Worm (Caenorhabditis elegans) whole organism, L4 larva: ENCODE measurements around the gene Y39A3B.7.

Experiments
- F10B5.3 ChIP-seq: sonication (generic microtip); optimal IDR thresholded peaks from 2 replicates; lab custom pipeline; 2016; ENCODE audit warnings: mild to moderate bottlenecking, missing genetic modification characterization, missing compliant biosample characterization
- F37D6.2 ChIP-seq: sonication (generic microtip); optimal IDR thresholded peaks from 2 replicates; lab custom pipeline; 2016; ENCODE audit warnings: mild to moderate bottlenecking, missing genetic modification characterization, missing compliant biosample characterization
- Y105C5A.15 ChIP-seq: fragments of 200-800 bp; sonication (Bioruptor generic); IDR thresholded peaks from 2 replicates; pipeline ENCODE4 v1.3.6; 2022; ENCODE audit warnings: missing genetic modification characterization, missing compliant biosample characterization
- Y5F2A.4 ChIP-seq: fragments of 200-800 bp; sonication (Bioruptor generic); optimal IDR thresholded peaks from 2 replicates; lab custom pipeline; 2018; ENCODE audit warnings: mild to moderate bottlenecking, missing genetic modification characterization, missing compliant biosample characterization
- ZK337.2 ChIP-seq: fragments of 200-800 bp; sonication (Bioruptor generic); IDR thresholded peaks from 2 replicates; pipeline ENCODE4 v1.3.6; 2022; ENCODE audit warnings: missing genetic modification reagents, missing genetic modification characterization, missing compliant biosample characterization
- aly-2 ChIP-seq: sonication (generic microtip); optimal IDR thresholded peaks from 2 replicates; lab custom pipeline; 2018; ENCODE audit warnings: missing biosample characterization, missing genetic modification characterization
- arid-1 ChIP-seq: fragments of 200-800 bp; sonication (Bioruptor generic); conservative IDR thresholded peaks from 2 replicates; pipeline ENCODE4 v1.3.6; 2022; ENCODE audit warnings: missing genetic modification reagents, missing genetic modification characterization, missing compliant biosample characterization
- attf-4 ChIP-seq: sonication (generic microtip); optimal IDR thresholded peaks from 3 replicates; lab custom pipeline; 2017; ENCODE audit warnings: missing biosample characterization, missing genetic modification characterization
- ceh-20 ChIP-seq: fragments of 200-800 bp; sonication (Bioruptor generic); IDR thresholded peaks from 2 replicates; pipeline ENCODE4 v1.3.6; 2022; ENCODE audit warnings: missing genetic modification reagents, missing genetic modification characterization, missing compliant biosample characterization
- ceh-28 ChIP-seq: fragments of 150-350 bp; optimal IDR thresholded peaks from 2 replicates; lab custom pipeline; 2014; ENCODE audit warnings: missing biosample characterization, missing genetic modification reagents, missing genetic modification characterization
- ceh-62 ChIP-seq: sonication (generic microtip); optimal IDR thresholded peaks from 2 replicates; lab custom pipeline; 2017; ENCODE audit warnings: missing biosample characterization, missing genetic modification characterization
- ces-1 ChIP-seq: fragments of 150-350 bp; sonication (generic microtip); optimal IDR thresholded peaks from 4 replicates; lab custom pipeline; 2014; ENCODE audit warnings: missing biosample characterization, missing genetic modification reagents, missing genetic modification characterization
- cey-2 ChIP-seq: sonication (generic microtip); optimal IDR thresholded peaks from 3 replicates; lab custom pipeline; 2017; ENCODE audit warnings: missing genetic modification characterization, mild to moderate bottlenecking, missing compliant biosample characterization, antibody characterized with exemption, borderline replicate concordance; ENCODE audit not compliant: insufficient read depth
- daf-12 ChIP-seq: fragments of 150-350 bp; optimal IDR thresholded peaks from 2 replicates; lab custom pipeline; 2014; ENCODE audit warnings: missing biosample characterization, missing genetic modification reagents, missing genetic modification characterization
- daf-16 ChIP-seq, 3 experiments: sonication (generic microtip); optimal IDR thresholded peaks; 2 replicates each; lab custom pipeline; 2016 to 2017; ENCODE audit warnings: missing genetic modification characterization in 3 of 3, missing genetic modification reagents in 3 of 3, mild to moderate bottlenecking in 2 of 3, missing compliant biosample characterization in 2 of 3, missing biosample characterization in 1 of 3, moderate library complexity in 1 of 3
- daf-19 ChIP-seq: fragments of 200-800 bp; sonication (Bioruptor generic); conservative IDR thresholded peaks from 2 replicates; pipeline ENCODE4 v1.3.6; 2022; ENCODE audit warnings: missing genetic modification characterization, missing compliant biosample characterization
- daf-8 ChIP-seq: fragments of 200-800 bp; sonication (Bioruptor generic); IDR thresholded peaks from 2 replicates; pipeline ENCODE4 v1.3.6; 2022; ENCODE audit warnings: missing genetic modification characterization, missing compliant biosample characterization
- duxl-1 ChIP-seq: sonication (generic microtip); optimal IDR thresholded peaks from 2 replicates; lab custom pipeline; 2016; ENCODE audit warnings: mild to moderate bottlenecking, missing genetic modification characterization, moderate library complexity, missing compliant biosample characterization; ENCODE audit not compliant: poor library complexity
- egl-43 ChIP-seq: fragments of 200-800 bp; sonication (Bioruptor generic); IDR thresholded peaks from 2 replicates; pipeline ENCODE4 v1.3.6; 2022; ENCODE audit warnings: missing genetic modification reagents, missing genetic modification characterization, missing compliant biosample characterization
- fkh-10 ChIP-seq: fragments of 150-350 bp; optimal IDR thresholded peaks from 2 replicates; lab custom pipeline; 2014; ENCODE audit warnings: missing biosample characterization, missing genetic modification reagents, missing genetic modification characterization
- gei-8 ChIP-seq: fragments of 200-800 bp; sonication (Bioruptor generic); optimal IDR thresholded peaks from 2 replicates; lab custom pipeline; 2018; ENCODE audit warnings: mild to moderate bottlenecking, missing genetic modification characterization, missing compliant biosample characterization
- hif-1 ChIP-seq, 2 experiments: sonication (generic microtip); optimal IDR thresholded peaks; 2 replicates each; lab custom pipeline; 2016 to 2017; ENCODE audit warnings: missing compliant biosample characterization in 2 of 2, missing genetic modification characterization in 2 of 2, missing genetic modification reagents in 2 of 2, missing genotype in 2 of 2, mild to moderate bottlenecking in 1 of 2
- hlh-11 ChIP-seq: fragments of 200-800 bp; sonication (Bioruptor generic); optimal IDR thresholded peaks from 2 replicates; lab custom pipeline; 2018; ENCODE audit warnings: mild to moderate bottlenecking, missing genetic modification characterization, missing compliant biosample characterization
- jun-1 ChIP-seq: fragments of 150-350 bp; optimal IDR thresholded peaks from 2 replicates; lab custom pipeline; 2014; ENCODE audit warnings: missing biosample characterization, missing genetic modification reagents, missing genetic modification characterization
- lin-38 ChIP-seq: fragments of 200-800 bp; sonication (Bioruptor generic); IDR thresholded peaks from 2 replicates; pipeline ENCODE4 v1.3.6; 2022; ENCODE audit warnings: missing genetic modification reagents, missing genetic modification characterization, missing compliant biosample characterization
- lsy-2 ChIP-seq, 2 experiments: fragments of 150-350 bp in 1 of 2; sonication (generic microtip) in 1 of 2; optimal IDR thresholded peaks; 2 replicates each; lab custom pipeline; 2014 to 2017; ENCODE audit warnings: missing biosample characterization in 2 of 2, missing genetic modification characterization in 2 of 2
- madf-9 ChIP-seq: fragments of 200-800 bp; sonication (Bioruptor generic); conservative IDR thresholded peaks from 2 replicates; pipeline ENCODE4 v1.3.6; 2022; ENCODE audit warnings: missing genetic modification reagents, missing genetic modification characterization, missing compliant biosample characterization
- mdl-1 ChIP-seq, 2 experiments: fragments of 150-350 bp in 1 of 2; sonication (generic microtip) in 1 of 2; optimal IDR thresholded peaks; 2 replicates each; lab custom pipeline; 2014 to 2017; ENCODE audit warnings: missing biosample characterization in 2 of 2, missing genetic modification characterization in 2 of 2
- mdt-29 ChIP-seq: fragments of 200-800 bp; sonication (Bioruptor generic); IDR thresholded peaks from 2 replicates; pipeline ENCODE4 v1.3.6; 2022; ENCODE audit warnings: missing genetic modification reagents, missing genetic modification characterization, missing compliant biosample characterization
- mes-2 ChIP-seq: sonication (generic microtip); optimal IDR thresholded peaks from 2 replicates; lab custom pipeline; 2016; ENCODE audit warnings: missing genotype, mild to moderate bottlenecking, missing genetic modification characterization, missing compliant biosample characterization; ENCODE audit not compliant: poor library complexity, severe bottlenecking
- mxl-2 ChIP-seq: fragments of 200-800 bp; sonication (Bioruptor generic); conservative IDR thresholded peaks from 2 replicates; pipeline ENCODE4 v1.3.6; 2022; ENCODE audit warnings: missing genetic modification reagents, missing genetic modification characterization, missing compliant biosample characterization
- nhr-111 ChIP-seq: fragments of 200-800 bp; sonication (Bioruptor generic); optimal IDR thresholded peaks from 2 replicates; lab custom pipeline; 2018; ENCODE audit warnings: mild to moderate bottlenecking, missing genetic modification characterization, missing compliant biosample characterization
- nhr-25 ChIP-seq: sonication (generic microtip); optimal IDR thresholded peaks from 2 replicates; lab custom pipeline; 2017; ENCODE audit warnings: missing genetic modification characterization, mild to moderate bottlenecking, missing compliant biosample characterization, antibody characterized with exemption, moderate library complexity, borderline replicate concordance; ENCODE audit not compliant: insufficient read depth
- nhr-28 ChIP-seq: fragments of 150-350 bp; optimal IDR thresholded peaks from 2 replicates; lab custom pipeline; 2014; ENCODE audit warnings: missing biosample characterization, missing genetic modification characterization
- nhr-42 ChIP-seq: fragments of 200-800 bp; sonication (Bioruptor generic); IDR thresholded peaks from 2 replicates; pipeline ENCODE4 v1.3.6; 2022; ENCODE audit warnings: missing genetic modification characterization, missing compliant biosample characterization
- nhr-76 ChIP-seq: fragments of 150-350 bp; optimal IDR thresholded peaks from 2 replicates; lab custom pipeline; 2014; ENCODE audit warnings: missing biosample characterization, missing genetic modification characterization
- nhr-77 ChIP-seq: fragments of 150-350 bp; optimal IDR thresholded peaks from 2 replicates; lab custom pipeline; 2014; ENCODE audit warnings: missing biosample characterization, missing genetic modification characterization
- pha-4 ChIP-seq, 2 experiments: fragments of 150-350 bp in 1 of 2; fragments of 200-800 bp in 1 of 2; sonication (Bioruptor generic) in 1 of 2; IDR thresholded peaks in 1 of 2; optimal IDR thresholded peaks in 1 of 2; 2 replicates each; pipeline versions ENCODE4 v1.3.6 to Lab custom; 2014 to 2022; ENCODE audit warnings: missing genetic modification characterization in 2 of 2, missing genetic modification reagents in 2 of 2, missing biosample characterization in 1 of 2, missing compliant biosample characterization in 1 of 2
- php-3 ChIP-seq: fragments of 200-800 bp; sonication (Bioruptor generic); IDR thresholded peaks from 2 replicates; pipeline ENCODE4 v1.3.6; 2022; ENCODE audit warnings: missing genetic modification reagents, missing genetic modification characterization, missing compliant biosample characterization
- set-16 ChIP-seq: fragments of 200-800 bp; sonication (Bioruptor generic); IDR thresholded peaks from 2 replicates; pipeline ENCODE4 v1.3.6; 2022; ENCODE audit warnings: missing genetic modification reagents, missing genetic modification characterization, missing compliant biosample characterization
- skn-1 ChIP-seq: fragments of 150-350 bp; optimal IDR thresholded peaks from 2 replicates; lab custom pipeline; 2014; ENCODE audit warnings: missing biosample characterization, missing genetic modification characterization
- snpc-4 ChIP-seq: fragments of 150-350 bp; optimal IDR thresholded peaks from 2 replicates; lab custom pipeline; 2014; ENCODE audit warnings: missing biosample characterization, missing genetic modification characterization
- tra-1 ChIP-seq: fragments of 200-800 bp; sonication (Bioruptor generic); IDR thresholded peaks from 2 replicates; pipeline ENCODE4 v1.3.6; 2022; ENCODE audit warnings: missing genetic modification reagents, missing genetic modification characterization, missing compliant biosample characterization
- unc-62 ChIP-seq, 3 experiments: fragments of 150-350 bp in 1 of 3; sonication (generic microtip); optimal IDR thresholded peaks in 2 of 3; peaks in 1 of 3; 1 replicate in 1 of 3; 2 replicates in 2 of 3; lab custom pipeline; 2014 to 2017; ENCODE audit warnings: missing biosample characterization in 3 of 3, missing genetic modification characterization in 3 of 3, missing genetic modification reagents in 3 of 3, missing genotype in 1 of 3
- zfp-2 ChIP-seq: sonication (generic microtip); optimal IDR thresholded peaks from 2 replicates; lab custom pipeline; 2016; ENCODE audit warnings: mild to moderate bottlenecking, missing genetic modification characterization, missing compliant biosample characterization
- ztf-11 ChIP-seq: fragments of 150-350 bp; optimal IDR thresholded peaks from 2 replicates; lab custom pipeline; 2014; ENCODE audit warnings: missing biosample characterization, missing genetic modification characterization

The Y39A3B.7 gene

DNA sequence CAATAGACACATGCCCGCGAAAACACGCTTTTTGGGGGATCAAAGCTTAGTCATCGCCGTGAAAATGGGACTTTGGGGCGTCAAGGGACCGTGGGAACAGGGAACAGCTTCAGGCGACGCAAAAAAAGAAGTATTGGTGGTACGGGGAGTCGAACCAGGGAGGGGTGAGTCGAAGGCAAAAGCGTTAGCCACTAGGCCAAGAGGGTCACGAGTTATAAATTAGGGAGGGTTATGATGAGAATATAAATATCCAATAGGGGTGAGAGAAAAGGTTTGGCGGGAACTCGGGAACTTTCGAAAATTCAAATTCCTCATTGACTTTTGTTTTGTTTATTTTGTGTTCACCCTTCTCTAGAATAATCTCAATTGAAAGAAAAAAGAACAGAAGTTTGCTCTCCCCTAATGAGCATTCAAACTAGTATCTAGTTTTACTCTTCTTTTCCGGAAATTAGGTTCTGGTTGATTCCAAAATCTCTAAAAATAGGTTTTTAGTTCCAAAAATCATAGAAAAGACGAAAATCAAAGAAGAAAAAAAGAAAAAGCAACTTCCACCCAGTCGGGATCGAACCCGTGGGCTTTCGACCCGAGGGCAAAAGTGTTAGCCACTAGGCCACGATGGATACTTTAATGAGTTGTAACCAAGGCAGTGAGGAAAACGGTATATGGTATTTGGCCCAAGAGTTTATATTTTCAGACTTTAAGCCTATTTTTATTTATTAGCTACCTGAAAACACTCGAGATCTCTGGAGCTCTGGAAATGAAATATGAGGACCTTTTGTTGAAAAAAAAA lies 46.2 kb upstream of the Y39A3B.7 start (continued):
- TF ChIP-seq snpc-4 (tag; lab: Kevin White, UChicago) (no peak), mdl-1 (tag; optimal IDR thresholded peaks at IDR 0.05; lab: Kevin White, UChicago) (no peak), F37D6.2 (tag; lab: Kevin White, UChicago) (no peak), daf-16 (GFP tag; optimal IDR thresholded peaks at IDR 0.05; lab: Kevin White, UChicago) (peak in 1 of 2 experiments; percentile 20), daf-16 (tag; optimal IDR thresholded peaks at IDR 0.05; lab: Kevin White, UChicago) (peak; percentile 3), pha-4 (GFP tag; IDR thresholded peaks at IDR 0.05; lab: Robert Waterston, UW) (peak; percentile 71; the same call in 1 of the 2 replicates), pha-4 (tag; optimal IDR thresholded peaks at IDR 0.05; lab: Kevin White, UChicago) (no peak), cey-2 (tag; lab: Kevin White, UChicago) (no peak), duxl-1 (peak; percentile 62), nhr-111 (GFP tag; lab: Kevin White, UChicago) (no peak), hif-1 (tag; optimal IDR thresholded peaks at IDR 0.05; lab: Kevin White, UChicago) (no peak), daf-19 (GFP tag; lab: Robert Waterston, UW) (no peak), ces-1 (no peak), php-3 (GFP tag; lab: Robert Waterston, UW) (0 out of 2 replicates have a peak, but pooled peaks have one; percentile 41), egl-43 (GFP tag; lab: Robert Waterston, UW) (peak; percentile 76; the same call in 1 of the 2 replicates), nhr-28 (tag; lab: Kevin White, UChicago) (no peak), mdt-29 (GFP tag; lab: Robert Waterston, UW) (no peak), arid-1 (GFP tag; lab: Robert Waterston, UW) (peak; percentile 46; the same call in 1 of the 2 replicates), ZK337.2 (0 out of 2 replicates have a peak, but pooled peaks have one; percentile 24), ceh-28 (tag; lab: Kevin White, UChicago) (no peak), ceh-62 (tag; lab: Kevin White, UChicago) (no peak), hlh-11 (tag; lab: Kevin White, UChicago) (no peak), aly-2 (tag; lab: Kevin White, UChicago) (no peak), ztf-11 (tag; lab: Kevin White, UChicago) (no peak), mxl-2 (GFP tag; lab: Robert Waterston, UW) (no peak), lin-38 (peak; percentile 78), ceh-20 (GFP tag; lab: Robert Waterston, UW) (peak; percentile 14; the same call in 1 of the 2 replicates), daf-8 (GFP tag; lab: Robert Waterston, UW) (no peak), daf-12 (tag; lab: Kevin White, UChicago) (no peak), set-16 (GFP tag; lab: Robert Waterston, UW) (0 out of 2 replicates have a peak, but pooled peaks have one; percentile 13), attf-4 (no peak), madf-9 (GFP tag; lab: Robert Waterston, UW) (peak; percentile 65), skn-1 (no peak), gei-8 (GFP tag; lab: Kevin White, UChicago) (no peak), mes-2 (no peak), fkh-10 (no peak), nhr-42 (GFP tag; lab: Robert Waterston, UW) (no peak), nhr-77 (no peak), nhr-76 (tag; lab: Kevin White, UChicago) (no peak), zfp-2 (tag; lab: Kevin White, UChicago) (no peak), F10B5.3 (no peak), nhr-25 (tag; lab: Kevin White, UChicago) (no peak), lsy-2 (tag; optimal IDR thresholded peaks at IDR 0.05; lab: Kevin White, UChicago) (no peak), tra-1 (0 out of 2 replicates have a peak, but pooled peaks have one; percentile 36), unc-62 (GFP tag; optimal IDR thresholded peaks at IDR 0.05 in 1 of 2; lab: Kevin White, UChicago) (no peak), unc-62 (tag; optimal IDR thresholded peaks at IDR 0.05; lab: Kevin White, UChicago) (no peak), Y105C5A.15 (GFP tag; lab: Robert Waterston, UW) (peak; percentile 80), jun-1 (tag; lab: Kevin White, UChicago) (no peak), Y5F2A.4 (no peak)
